Worm (Caenorhabditis elegans): Measurements from ENCODE around the gene arcp-1.

- TF ChIP-seq flt-1 (GFP tag; IDR thresholded peaks at IDR 0.05) = no peak
- no peak for TF ChIP-seq hnd-1 (tag; optimal IDR thresholded peaks at IDR 0.05)
- TF ChIP-seq tra-4 (tag; optimal IDR thresholded peaks at IDR 0.05) = no peak
- TF ChIP-seq ama-1 (optimal IDR thresholded peaks at IDR 0.05) = no peak
- no peak for TF ChIP-seq pes-1 (GFP tag; IDR thresholded peaks at IDR 0.05)
- no peak for TF ChIP-seq F13C5.2 (tag; optimal IDR thresholded peaks at IDR 0.05)
- no peak for TF ChIP-seq ets-7 (tag; optimal IDR thresholded peaks at IDR 0.05)
- TF ChIP-seq tbx-37 (GFP tag; conservative IDR thresholded peaks at IDR 0.05) = no peak
- no peak for TF ChIP-seq ceh-36 (tag; optimal IDR thresholded peaks at IDR 0.05)
- TF ChIP-seq aly-1 (tag; optimal IDR thresholded peaks at IDR 0.05) = no peak
Observed at ce11 chrIII:3800934-3801252, 41.7 kb upstream of the arcp-1 start.
